Fruit fly (Drosophila melanogaster): ENCODE measurements around the gene unk.

The unk gene

dm6 chr3R:23159289-23159956 lies 1.8 kb upstream of the unk start, which contains the start of gene VhaAC39-2:
VhaAC39-2 (minus strand) TSS chr3R:23159316.
- TF ChIP-seq Hnf4 (GFP tag; optimal IDR thresholded peaks at IDR 0.05) (no peak), foxo (GFP tag; optimal IDR thresholded peaks at IDR 0.05) (peak in 1 of 2 experiments; percentile 10)

- TF ChIP-seq dl (GFP tag; optimal IDR thresholded peaks at IDR 0.05; ENCODE audit: insufficient read depth in 1 of 2, partially characterized antibody in 2 of 2) (peak in 1 of 2 experiments; percentile 21), N (GFP tag; optimal IDR thresholded peaks at IDR 0.05) (peak; percentile 72), Sp1 (GFP tag; optimal IDR thresholded peaks at IDR 0.05) (peak; percentile 31), Dif (GFP tag; optimal IDR thresholded peaks at IDR 0.05; ENCODE audit: partially characterized antibody) (peak; percentile 8), Rel (GFP tag; optimal IDR thresholded peaks at IDR 0.05) (peak; percentile 72), Rel (tag; optimal IDR thresholded peaks at IDR 0.05) (peak; percentile 69), OdsH (GFP tag; optimal IDR thresholded peaks at IDR 0.05) (peak; percentile 3), HLH106 (tag; optimal IDR thresholded peaks at IDR 0.05) (peak; percentile 12), Jra (GFP tag; optimal IDR thresholded peaks at IDR 0.05) (peak; percentile 8), psq (GFP tag; optimal IDR thresholded peaks at IDR 0.05) (peak; percentile 99), h (GFP tag; optimal IDR thresholded peaks at IDR 0.05) (peak; percentile 22), CG9705 (GFP tag; optimal IDR thresholded peaks at IDR 0.05) (no peak), Abd-B (GFP tag; optimal IDR thresholded peaks at IDR 0.05) (peak; percentile 35), lola (GFP tag; optimal IDR thresholded peaks at IDR 0.05) (no peak), GATAd (GFP tag; optimal IDR thresholded peaks at IDR 0.05) (no peak)
These were observed 672 bp downstream of the unk start for dm6 chr3R:23156865-23157515.

- no peak for TF ChIP-seq Myc (optimal IDR thresholded peaks at IDR 0.05)
- no peak for TF ChIP-seq Mio (GFP tag; optimal IDR thresholded peaks at IDR 0.05)
- no peak for TF ChIP-seq rgr (GFP tag; optimal IDR thresholded peaks at IDR 0.05)
- TF ChIP-seq woc (GFP tag; optimal IDR thresholded peaks at IDR 0.05), result no peak
- TF ChIP-seq dl (GFP tag; optimal IDR thresholded peaks at IDR 0.05; ENCODE audit: insufficient read depth in 1 of 2, partially characterized antibody in 2 of 2), result no peak
- no peak for TF ChIP-seq OdsH (GFP tag; optimal IDR thresholded peaks at IDR 0.05)
- TF ChIP-seq tai (GFP tag; optimal IDR thresholded peaks at IDR 0.05), result no peak
- no peak for TF ChIP-seq Vsx2 (GFP tag; optimal IDR thresholded peaks at IDR 0.05; ENCODE audit: partially characterized antibody)
- no peak for TF ChIP-seq Hr83 (GFP tag; optimal IDR thresholded peaks at IDR 0.05; ENCODE audit: poor library complexity, severe bottlenecking)
- no peak for TF ChIP-seq Dfd (GFP tag; optimal IDR thresholded peaks at IDR 0.05)
- TF ChIP-seq Dif (GFP tag; optimal IDR thresholded peaks at IDR 0.05; ENCODE audit: partially characterized antibody), result no peak
These were observed 1.3 kb downstream of the unk start for dm6 chr3R:23156347-23156864.

- TF ChIP-seq dmrt93B (GFP tag; optimal IDR thresholded peaks at IDR 0.05) (peak; percentile 78), GATAd (GFP tag; optimal IDR thresholded peaks at IDR 0.05) (peak; percentile 34), HLH106 (tag; optimal IDR thresholded peaks at IDR 0.05) (peak; percentile 83), sage (GFP tag; optimal IDR thresholded peaks at IDR 0.05) (peak; percentile 22), h (GFP tag; optimal IDR thresholded peaks at IDR 0.05) (peak; percentile 77), dsf (GFP tag; optimal IDR thresholded peaks at IDR 0.05; ENCODE audit: borderline replicate concordance) (no peak), brk (GFP tag; optimal IDR thresholded peaks at IDR 0.05) (no peak), Dif (GFP tag; optimal IDR thresholded peaks at IDR 0.05; ENCODE audit: partially characterized antibody) (no peak), psq (GFP tag; optimal IDR thresholded peaks at IDR 0.05) (peak; percentile 90), pan (optimal IDR thresholded peaks at IDR 0.05) (no peak), Sp1 (GFP tag; optimal IDR thresholded peaks at IDR 0.05) (peak; percentile 88), CrebA (GFP tag; optimal IDR thresholded peaks at IDR 0.05; ENCODE audit: borderline replicate concordance) (peak; percentile 2), fru (GFP tag; optimal IDR thresholded peaks at IDR 0.05) (peak; percentile 73), dl (GFP tag; optimal IDR thresholded peaks at IDR 0.05; ENCODE audit: insufficient read depth in 1 of 2, partially characterized antibody in 2 of 2) (no peak), Dfd (GFP tag; optimal IDR thresholded peaks at IDR 0.05) (no peak), foxo (GFP tag; optimal IDR thresholded peaks at IDR 0.05) (peak in 1 of 2 experiments; percentile 78), OdsH (GFP tag; optimal IDR thresholded peaks at IDR 0.05) (peak; percentile 76), ey (GFP tag; optimal IDR thresholded peaks at IDR 0.05) (peak; percentile 55), CG9705 (GFP tag; optimal IDR thresholded peaks at IDR 0.05) (peak; percentile 59), jim (GFP tag; optimal IDR thresholded peaks at IDR 0.05) (no peak), Rel (GFP tag; optimal IDR thresholded peaks at IDR 0.05) (peak; percentile 36), Rel (tag; optimal IDR thresholded peaks at IDR 0.05) (peak; percentile 57), N (GFP tag; optimal IDR thresholded peaks at IDR 0.05) (no peak), sv (GFP tag; optimal IDR thresholded peaks at IDR 0.05) (no peak), br (GFP tag; optimal IDR thresholded peaks at IDR 0.05) (peak; percentile 69), lola (GFP tag; optimal IDR thresholded peaks at IDR 0.05) (no peak), Hr83 (GFP tag; optimal IDR thresholded peaks at IDR 0.05; ENCODE audit: poor library complexity, severe bottlenecking) (no peak), tai (GFP tag; optimal IDR thresholded peaks at IDR 0.05) (peak; percentile 47), Myc (optimal IDR thresholded peaks at IDR 0.05) (no peak), Mio (GFP tag; optimal IDR thresholded peaks at IDR 0.05) (no peak), Jra (GFP tag; optimal IDR thresholded peaks at IDR 0.05) (no peak), CG32264 (GFP tag; optimal IDR thresholded peaks at IDR 0.05) (no peak), woc (GFP tag; optimal IDR thresholded peaks at IDR 0.05) (no peak), Vsx2 (GFP tag; optimal IDR thresholded peaks at IDR 0.05; ENCODE audit: partially characterized antibody) (no peak), Abd-B (GFP tag; optimal IDR thresholded peaks at IDR 0.05) (no peak)
These were observed 8.6 kb downstream of the unk start for dm6 chr3R:23149021-23149571.
